Worm (Caenorhabditis elegans): ENCODE data around the gene T04A8.7.

DNA sequence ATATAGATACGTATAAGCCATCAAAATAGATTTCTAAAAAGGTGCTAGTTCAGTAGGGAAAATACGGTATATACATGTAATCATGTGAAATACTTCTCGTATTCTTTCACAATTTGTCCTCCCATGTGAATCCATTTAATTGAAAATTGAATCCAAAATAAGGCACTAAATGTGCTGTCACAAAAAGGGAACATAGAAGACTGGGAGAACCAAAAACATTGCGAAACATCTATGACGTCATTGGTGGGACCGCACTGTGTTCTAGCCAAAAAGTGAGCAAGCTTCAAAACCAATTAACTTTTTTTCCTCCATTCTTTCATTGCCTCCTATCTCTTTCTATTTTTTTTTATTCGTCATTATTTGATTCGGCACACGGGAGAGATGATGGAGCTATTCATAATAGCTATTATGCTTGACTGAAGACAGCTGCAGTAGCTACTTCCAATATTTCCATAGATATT lies 36.7 kb upstream of the T04A8.7 start, which contains the start of gene cdka-1:
- TF ChIP-seq ama-1 (optimal IDR thresholded peaks at IDR 0.05): no peak
- TF ChIP-seq hmg-4 (GFP tag; optimal IDR thresholded peaks at IDR 0.05): no peak
- no peak for TF ChIP-seq ets-7 (tag; optimal IDR thresholded peaks at IDR 0.05)
- TF ChIP-seq hnd-1 (tag; optimal IDR thresholded peaks at IDR 0.05): no peak
- no peak for TF ChIP-seq aly-1 (tag; optimal IDR thresholded peaks at IDR 0.05)
- TF ChIP-seq hmbx-1 (tag; optimal IDR thresholded peaks at IDR 0.05): no peak
- no peak for TF ChIP-seq tbx-37 (GFP tag; conservative IDR thresholded peaks at IDR 0.05)
- TF ChIP-seq sea-1 (GFP tag; conservative IDR thresholded peaks at IDR 0.05): no peak
- TF ChIP-seq F13C5.2 (tag; optimal IDR thresholded peaks at IDR 0.05): no peak
- no peak for TF ChIP-seq scrt-1 (GFP tag; IDR thresholded peaks at IDR 0.05)
- TF ChIP-seq flt-1 (GFP tag; IDR thresholded peaks at IDR 0.05): no peak
- no peak for TF ChIP-seq ceh-36 (tag; optimal IDR thresholded peaks at IDR 0.05)

Data from whole organism, early embryonic.